Fruit fly (Drosophila melanogaster) Kc167 (cell line): Measurements from ENCODE around the gene Ror.

Experiments used
- Myc ChIP-seq: fragments of >200 bp; optimal IDR thresholded peaks from 2 replicates; lab custom pipeline; 2017; ENCODE audit warnings: missing external identifiers
- Sin3A ChIP-seq: fragments of >200 bp; optimal IDR thresholded peaks from 2 replicates; lab custom pipeline; 2018; ENCODE audit warnings: missing external identifiers
- insv ChIP-seq: fragments of >200 bp; optimal IDR thresholded peaks from 3 replicates; lab custom pipeline; 2018; ENCODE audit warnings: missing external identifiers
- psq ChIP-seq: fragments of >200 bp; optimal IDR thresholded peaks from 2 replicates; lab custom pipeline; 2017; ENCODE audit warnings: missing external identifiers

- no peak for TF ChIP-seq insv (lab: Kevin White, UChicago)
- TF ChIP-seq psq, result no peak
- TF ChIP-seq Sin3A (lab: Kevin White, UChicago), result no peak
- TF ChIP-seq Myc (lab: Kevin White, UChicago), result no peak
Measured at dm6 chr2L:10299077-10299809, 47.6 kb downstream of the Ror start.
